Fruit fly (Drosophila melanogaster): ENCODE measurements around the gene Wnt4.

- TF ChIP-seq CG8478 (optimal IDR thresholded peaks at IDR 0.05): no peak
- no peak for TF ChIP-seq usp (GFP tag; optimal IDR thresholded peaks at IDR 0.05)
- no peak for TF ChIP-seq psq (optimal IDR thresholded peaks at IDR 0.05)
- no peak for TF ChIP-seq pan (optimal IDR thresholded peaks at IDR 0.05)
- TF ChIP-seq EcR (GFP tag; optimal IDR thresholded peaks at IDR 0.05): no peak
- no peak for TF ChIP-seq Dll (optimal IDR thresholded peaks at IDR 0.05)
Measured at dm6 chr2L:7215657-7216056, 61.3 kb downstream of the Wnt4 start.
